Worm (Caenorhabditis elegans): ENCODE results near the gene srw-22.

DNA sequence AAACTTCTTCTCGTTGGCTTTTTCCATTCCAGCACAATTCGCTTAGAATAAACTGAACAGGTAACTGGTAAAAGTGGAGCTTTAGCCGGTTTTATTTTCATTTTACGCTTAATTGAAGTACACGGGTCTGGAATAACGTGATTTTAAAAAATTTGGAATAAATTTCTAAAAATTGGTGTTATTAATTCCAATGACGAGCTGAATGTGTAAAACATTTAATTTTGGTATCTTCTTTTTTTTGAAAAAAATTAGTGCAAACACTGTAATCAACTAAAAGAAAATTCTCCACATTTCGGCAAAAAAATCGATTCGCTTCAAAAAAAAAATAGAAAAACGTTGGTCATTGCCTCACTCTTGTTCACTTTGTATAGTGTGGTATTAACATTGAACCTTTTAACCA lies 3.9 kb downstream of the srw-22 start, which contains the start of gene T10H4.4:
- TF ChIP-seq tbx-8 (GFP tag; optimal IDR thresholded peaks at IDR 0.05) (no peak), unc-62 (GFP tag; optimal IDR thresholded peaks at IDR 0.05) (no peak), nhr-28 (tag; optimal IDR thresholded peaks at IDR 0.05) (no peak), blmp-1 (tag; optimal IDR thresholded peaks at IDR 0.05) (no peak), elt-1 (tag; optimal IDR thresholded peaks at IDR 0.05; ENCODE audit: borderline replicate concordance, insufficient read depth) (no peak), zip-8 (tag; optimal IDR thresholded peaks at IDR 0.05) (no peak), elt-3 (tag; optimal IDR thresholded peaks at IDR 0.05) (no peak), snpc-4 (tag; optimal IDR thresholded peaks at IDR 0.05) (no peak), pha-4 (tag; optimal IDR thresholded peaks at IDR 0.05) (no peak), unc-39 (tag; optimal IDR thresholded peaks at IDR 0.05) (no peak), ces-1 (GFP tag; optimal IDR thresholded peaks at IDR 0.05) (no peak), lin-13 (tag; optimal IDR thresholded peaks at IDR 0.05) (no peak)

Measured in whole organism, mixed stage, embryonic.